Worm (Caenorhabditis elegans) whole organism, midembryonic: ENCODE measurements around the gene gtap-1.

Source experiments
- cog-1 ChIP-seq: sonication (generic microtip); optimal IDR thresholded peaks from 2 replicates; lab custom pipeline; 2016; ENCODE audit warnings: missing genetic modification characterization, missing compliant biosample characterization
- flt-1 ChIP-seq: fragments of 200-800 bp; sonication (Bioruptor generic); IDR thresholded peaks from 2 replicates; pipeline ENCODE4 v1.3.6; 2022; ENCODE audit warnings: missing genetic modification characterization, missing compliant biosample characterization
- ref-1 ChIP-seq: fragments of 200-800 bp; sonication (Bioruptor generic); conservative IDR thresholded peaks from 2 replicates; pipeline ENCODE4 v1.3.6; 2022; ENCODE audit warnings: missing genetic modification reagents, missing genetic modification characterization, missing compliant biosample characterization

DNA sequence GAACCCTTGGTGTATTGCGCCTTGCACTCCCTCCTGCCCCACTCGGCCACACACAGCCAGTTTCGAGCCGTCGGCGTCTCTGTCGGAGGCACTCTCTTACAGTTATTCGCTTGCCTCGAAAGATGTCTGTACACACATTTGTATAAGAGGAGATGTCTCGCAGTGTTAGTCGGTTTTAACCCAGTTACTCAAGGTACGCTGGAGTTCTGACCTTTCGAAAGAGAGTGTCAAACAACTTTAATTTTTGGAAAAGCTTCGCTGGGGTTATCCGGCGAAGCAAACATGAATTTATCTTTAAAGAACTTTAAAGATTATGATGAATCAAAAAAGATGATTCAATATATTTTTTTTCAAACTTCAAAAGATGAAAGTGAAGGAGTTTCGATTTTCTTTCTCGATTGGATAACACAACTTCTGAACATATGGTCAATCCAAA is 11.7 kb upstream of the gtap-1 start:
- peak; percentile 90 for TF ChIP-seq flt-1
- no peak for TF ChIP-seq ref-1 (GFP tag; lab: Robert Waterston, UW)
- TF ChIP-seq cog-1 (tag; lab: Kevin White, UChicago): peak; percentile 99
